Worm (Caenorhabditis elegans) whole organism, L1 larva: ENCODE results near the gene srd-42.
A peak's percentile ranks its signal among the peaks of the same experiment; 100 is the strongest.

ENCODE experiments used
- C16A3.4 ChIP-seq: fragments of 150-350 bp; optimal IDR thresholded peaks from 2 replicates; lab custom pipeline; 2014; ENCODE audit warnings: missing biosample characterization, missing genetic modification characterization
- F16B12.6 ChIP-seq: fragments of 150-350 bp; optimal IDR thresholded peaks from 2 replicates; lab custom pipeline; 2014; ENCODE audit warnings: missing biosample characterization, missing genetic modification characterization
- ama-1 ChIP-seq: fragments of 150-350 bp; optimal IDR thresholded peaks from 2 replicates; lab custom pipeline; 2014
- blmp-1 ChIP-seq: fragments of 150-350 bp; optimal IDR thresholded peaks from 2 replicates; lab custom pipeline; 2014; ENCODE audit warnings: missing biosample characterization, missing genetic modification characterization
- ceh-63 ChIP-seq: fragments of 200-800 bp; sonication (Bioruptor generic); optimal IDR thresholded peaks from 2 replicates; lab custom pipeline; 2018; ENCODE audit warnings: mild to moderate bottlenecking, missing genetic modification characterization, missing compliant biosample characterization
- ceh-88 ChIP-seq: fragments of 200-800 bp; sonication (Bioruptor generic); IDR thresholded peaks from 2 replicates; pipeline ENCODE4 v1.3.6; 2022; ENCODE audit warnings: missing genetic modification characterization, missing compliant biosample characterization
- ceh-90 ChIP-seq: sonication (generic microtip); optimal IDR thresholded peaks from 2 replicates; lab custom pipeline; 2016; ENCODE audit warnings: missing genetic modification characterization, missing compliant biosample characterization
- dpl-1 ChIP-seq, 3 experiments: fragments of 150-350 bp in 2 of 3; sonication (generic microtip) in 1 of 3; optimal IDR thresholded peaks; 2 replicates each; lab custom pipeline; 2014 to 2017; ENCODE audit warnings: missing biosample characterization in 3 of 3, missing genetic modification characterization in 3 of 3, missing genetic modification reagents in 3 of 3
- dsc-1 ChIP-seq: sonication (generic microtip); optimal IDR thresholded peaks from 2 replicates; lab custom pipeline; 2016; ENCODE audit warnings: mild to moderate bottlenecking, missing genetic modification characterization, missing compliant biosample characterization
- efl-1 ChIP-seq, 4 experiments: fragments of 150-350 bp; optimal IDR thresholded peaks in 3 of 4; peaks in 1 of 4; 1 replicate in 1 of 4; 2 replicates in 3 of 4; lab custom pipeline; 2014; ENCODE audit warnings: missing biosample characterization in 2 of 4, missing genetic modification characterization in 2 of 4, missing genetic modification reagents in 2 of 4
- elt-3 ChIP-seq, 6 experiments: fragments of 150-350 bp in 1 of 6; sonication (generic microtip); optimal IDR thresholded peaks; 2 replicates each; lab custom pipeline; 2017 to 2018; ENCODE audit warnings: missing biosample characterization in 6 of 6, missing genetic modification characterization in 6 of 6, inconsistent platforms in 1 of 6
- fos-1 ChIP-seq: fragments of 150-350 bp; optimal IDR thresholded peaks from 2 replicates; lab custom pipeline; 2014; ENCODE audit warnings: missing biosample characterization, missing genetic modification characterization
- irx-1 ChIP-seq: sonication (generic microtip); optimal IDR thresholded peaks from 2 replicates; lab custom pipeline; 2016; ENCODE audit warnings: missing genetic modification characterization, missing compliant biosample characterization
- isw-1 ChIP-seq: fragments of 200-800 bp; sonication (Bioruptor generic); IDR thresholded peaks from 2 replicates; pipeline ENCODE4 v1.3.6; 2022; ENCODE audit warnings: missing genetic modification characterization, missing compliant biosample characterization
- lin-14 ChIP-seq: fragments of 200-800 bp; sonication (Bioruptor generic); optimal IDR thresholded peaks from 2 replicates; lab custom pipeline; 2018; ENCODE audit warnings: mild to moderate bottlenecking, missing genetic modification characterization, moderate library complexity, missing compliant biosample characterization
- lin-35 ChIP-seq, 2 experiments: fragments of 150-350 bp; optimal IDR thresholded peaks; 2 replicates each; lab custom pipeline; 2014; ENCODE audit warnings: missing biosample characterization in 2 of 2, missing genetic modification characterization in 2 of 2, missing genetic modification reagents in 2 of 2
- lin-39 ChIP-seq: fragments of 150-350 bp; optimal IDR thresholded peaks from 2 replicates; lab custom pipeline; 2014; ENCODE audit warnings: missing biosample characterization, missing genetic modification reagents, missing genetic modification characterization
- mdl-1 ChIP-seq, 2 experiments: fragments of 150-350 bp; optimal IDR thresholded peaks; 2 replicates each; lab custom pipeline; 2014 to 2017; ENCODE audit warnings: missing biosample characterization in 2 of 2, missing genetic modification characterization in 2 of 2, inconsistent platforms in 1 of 2
- nhr-11 ChIP-seq: fragments of 150-350 bp; optimal IDR thresholded peaks from 2 replicates; lab custom pipeline; 2014; ENCODE audit warnings: missing biosample characterization, missing genetic modification characterization
- nhr-19 ChIP-seq: fragments of 200-800 bp; sonication (Bioruptor generic); conservative IDR thresholded peaks from 2 replicates; pipeline ENCODE4 v1.3.6; 2022; ENCODE audit warnings: missing genetic modification characterization, missing compliant biosample characterization
- nhr-20 ChIP-seq: sonication (generic microtip); optimal IDR thresholded peaks from 2 replicates; lab custom pipeline; 2016; ENCODE audit warnings: mild to moderate bottlenecking, missing genetic modification characterization, missing compliant biosample characterization
- nhr-237 ChIP-seq: fragments of 150-350 bp; optimal IDR thresholded peaks from 2 replicates; lab custom pipeline; 2014; ENCODE audit warnings: missing biosample characterization, missing genetic modification characterization
- nhr-71 ChIP-seq: sonication (generic microtip); optimal IDR thresholded peaks from 2 replicates; lab custom pipeline; 2016; ENCODE audit warnings: mild to moderate bottlenecking, missing genetic modification characterization, moderate library complexity, missing compliant biosample characterization
- nhr-76 ChIP-seq: sonication (generic microtip); optimal IDR thresholded peaks from 2 replicates; lab custom pipeline; 2017; ENCODE audit warnings: missing biosample characterization, missing genetic modification characterization
- nhr-85 ChIP-seq: sonication (generic microtip); peaks from one replicate; lab custom pipeline; 2016; ENCODE audit warnings: missing genetic modification characterization, inconsistent platforms, missing compliant biosample characterization
- nhr-90 ChIP-seq: sonication (generic microtip); optimal IDR thresholded peaks from 2 replicates; lab custom pipeline; 2016; ENCODE audit warnings: mild to moderate bottlenecking, missing genetic modification characterization, missing compliant biosample characterization; ENCODE audit not compliant: poor library complexity
- pag-3 ChIP-seq: sonication (generic microtip); optimal IDR thresholded peaks from 2 replicates; lab custom pipeline; 2017; ENCODE audit warnings: missing genetic modification characterization, mild to moderate bottlenecking, missing compliant biosample characterization, antibody characterized with exemption, borderline replicate concordance; ENCODE audit not compliant: insufficient read depth
- pax-3 ChIP-seq: fragments of 200-800 bp; sonication (Bioruptor generic); optimal IDR thresholded peaks from 2 replicates; lab custom pipeline; 2018; ENCODE audit warnings: mild to moderate bottlenecking, missing genetic modification characterization, moderate library complexity, missing compliant biosample characterization
- pqm-1 ChIP-seq: sonication (generic microtip); optimal IDR thresholded peaks from 3 replicates; lab custom pipeline; 2017; ENCODE audit warnings: missing biosample characterization, missing genetic modification characterization
- snpc-4 ChIP-seq: fragments of 150-350 bp; optimal IDR thresholded peaks from 2 replicates; lab custom pipeline; 2014; ENCODE audit warnings: missing biosample characterization, missing genetic modification characterization
- sox-4 ChIP-seq: sonication (generic microtip); optimal IDR thresholded peaks from 2 replicates; lab custom pipeline; 2016; ENCODE audit warnings: missing genetic modification characterization, missing compliant biosample characterization
- sptf-1 ChIP-seq: fragments of 150-350 bp; optimal IDR thresholded peaks from 2 replicates; lab custom pipeline; 2014; ENCODE audit warnings: missing biosample characterization, missing genetic modification characterization
- sup-37 ChIP-seq: fragments of 200-800 bp; sonication (Bioruptor generic); optimal IDR thresholded peaks from 2 replicates; lab custom pipeline; 2018; ENCODE audit warnings: mild to moderate bottlenecking, missing genetic modification characterization, missing compliant biosample characterization
- unc-30 ChIP-seq: sonication (generic microtip); optimal IDR thresholded peaks from 2 replicates; lab custom pipeline; 2017; ENCODE audit warnings: missing biosample characterization, missing genetic modification characterization
- unc-62 ChIP-seq: fragments of 150-350 bp; optimal IDR thresholded peaks from 2 replicates; lab custom pipeline; 2014; ENCODE audit warnings: missing biosample characterization, missing genetic modification reagents, missing genetic modification characterization
- unc-98 ChIP-seq: fragments of 200-800 bp; sonication (Bioruptor generic); IDR thresholded peaks from 2 replicates; pipeline ENCODE4 v1.3.6; 2022; ENCODE audit warnings: missing genetic modification characterization, missing compliant biosample characterization
- vab-15 ChIP-seq: sonication (generic microtip); optimal IDR thresholded peaks from 2 replicates; lab custom pipeline; 2017; ENCODE audit warnings: missing genotype, mild to moderate bottlenecking, missing genetic modification characterization, missing compliant biosample characterization
- zip-4 ChIP-seq: fragments of 200-800 bp; sonication (Bioruptor generic); optimal IDR thresholded peaks from 2 replicates; lab custom pipeline; 2018; ENCODE audit warnings: mild to moderate bottlenecking, missing genetic modification characterization, moderate library complexity, missing compliant biosample characterization

The srd-42 gene

DNA sequence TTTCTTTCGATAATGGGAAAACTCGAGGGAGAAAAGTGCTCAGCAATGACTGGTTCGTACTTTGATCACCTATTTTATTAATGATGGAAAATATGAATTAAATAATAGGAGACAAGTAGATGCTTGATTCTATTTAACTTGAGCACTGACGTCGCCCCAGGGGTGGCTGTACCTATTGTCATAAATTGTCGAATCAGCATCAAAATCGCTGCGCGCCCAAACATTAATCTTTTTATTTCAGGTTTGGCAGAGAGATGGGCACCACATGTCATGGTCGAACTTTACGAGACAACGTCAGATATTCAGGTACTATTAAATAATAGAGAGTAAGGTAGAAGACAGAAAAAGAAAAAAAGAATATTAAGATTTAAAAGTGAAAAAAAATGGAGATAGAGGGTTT lies 21.1 kb upstream of the srd-42 start (continued):
- TF ChIP-seq sup-37 (GFP tag; lab: Kevin White, UChicago) (no peak), zip-4 (GFP tag; lab: Kevin White, UChicago) (no peak), F16B12.6 (tag; lab: Kevin White, UChicago) (no peak), sptf-1 (no peak), lin-39 (tag; lab: Kevin White, UChicago) (no peak), unc-62 (GFP tag; lab: Kevin White, UChicago) (no peak), lin-14 (GFP tag; lab: Kevin White, UChicago) (peak; percentile 40), C16A3.4 (tag; lab: Kevin White, UChicago) (no peak), pag-3 (peak; percentile 30), ceh-90 (tag; lab: Kevin White, UChicago) (no peak), isw-1 (GFP tag; lab: Robert Waterston, UW) (no peak)
- TF ChIP-seq, all 84 proteins: peak for 13

DNA sequence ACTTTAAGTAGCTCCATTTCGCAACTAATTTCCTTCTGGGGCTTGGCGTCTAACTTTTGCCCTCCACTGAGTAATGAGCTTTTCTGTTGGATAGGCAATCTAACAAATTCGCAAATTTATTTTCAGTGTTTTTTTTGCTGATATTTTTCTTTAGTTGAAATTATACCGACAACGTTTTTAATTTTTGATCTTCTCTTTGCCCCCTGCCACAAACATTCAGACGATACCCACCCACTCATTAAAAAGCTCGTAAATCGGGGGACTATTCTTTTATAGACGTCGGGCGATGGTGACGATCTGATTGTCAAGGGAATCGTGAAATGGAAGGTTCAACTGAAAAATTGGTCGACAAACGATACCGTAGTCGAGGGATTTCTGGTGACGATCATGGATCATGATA lies 20.4 kb upstream of the srd-42 start:
- TF ChIP-seq nhr-237 (tag; lab: Kevin White, UChicago) (no peak), efl-1 (optimal IDR thresholded peaks at IDR 0.05; lab: Kevin White, UChicago) (no peak), efl-1 (GFP tag; optimal IDR thresholded peaks at IDR 0.05 in 1 of 2; lab: Kevin White, UChicago) (peak in 1 of 2 experiments; percentile 74), isw-1 (GFP tag; lab: Robert Waterston, UW) (no peak), pqm-1 (tag; lab: Kevin White, UChicago) (no peak), unc-98 (GFP tag; lab: Robert Waterston, UW) (no peak), unc-62 (GFP tag; lab: Kevin White, UChicago) (no peak), ceh-63 (peak; percentile 41), dsc-1 (no peak), nhr-85 (tag; lab: Kevin White, UChicago) (peak; percentile 59), lin-14 (GFP tag; lab: Kevin White, UChicago) (peak; percentile 10), sox-4 (tag; lab: Kevin White, UChicago) (no peak), ceh-90 (tag; lab: Kevin White, UChicago) (no peak), irx-1 (tag; lab: Kevin White, UChicago) (no peak), nhr-20 (tag; lab: Kevin White, UChicago) (no peak)

DNA sequence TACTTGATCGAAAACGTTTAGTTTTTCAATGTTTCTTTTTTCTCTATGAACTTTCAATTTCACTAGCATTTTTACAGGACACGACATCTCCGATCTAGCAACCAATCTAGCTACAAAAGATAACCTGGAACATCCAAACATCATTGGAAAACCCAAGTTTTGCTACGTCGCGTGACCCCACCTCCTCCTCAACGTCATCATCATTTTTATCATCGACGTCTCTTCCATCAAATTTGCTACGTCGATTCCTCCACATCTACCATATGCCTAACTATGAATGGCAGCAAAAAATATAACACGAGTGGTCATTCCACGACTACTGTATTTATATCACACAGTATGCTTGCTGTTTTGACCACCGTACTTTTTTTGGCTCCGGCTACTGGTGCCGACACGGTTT lies 19.6 kb upstream of the srd-42 start, which contains the start of gene F46G10.2:
Gene F46G10.2, plus strand, starts transcription at position 78 of the 400 bp plus-strand sequence.
- TF ChIP-seq ceh-90 (tag; lab: Kevin White, UChicago) (no peak), ceh-88 (GFP tag; lab: Robert Waterston, UW) (no peak), dpl-1 (GFP tag; optimal IDR thresholded peaks at IDR 0.05; lab: Kevin White, UChicago) (no peak), nhr-71 (tag; lab: Kevin White, UChicago) (peak; percentile 24), mdl-1 (tag; optimal IDR thresholded peaks at IDR 0.05; lab: Kevin White, UChicago) (peak in 1 of 2 experiments; percentile 16), elt-3 (tag; optimal IDR thresholded peaks at IDR 0.05; lab: Kevin White, UChicago) (peak in 1 of 6 experiments; percentile 32), lin-39 (tag; lab: Kevin White, UChicago) (no peak), lin-35 (GFP tag; optimal IDR thresholded peaks at IDR 0.05; lab: Kevin White, UChicago) (peak in 1 of 2 experiments; percentile 16), nhr-90 (tag; lab: Kevin White, UChicago) (no peak), nhr-76 (tag; lab: Kevin White, UChicago) (no peak), snpc-4 (no peak), dsc-1 (no peak), blmp-1 (tag; lab: Kevin White, UChicago) (peak; percentile 73), vab-15 (tag; lab: Kevin White, UChicago) (no peak), nhr-19 (GFP tag; lab: Robert Waterston, UW) (no peak), unc-30 (no peak), F16B12.6 (tag; lab: Kevin White, UChicago) (no peak), nhr-85 (tag; lab: Kevin White, UChicago) (peak; percentile 68), ama-1 (no peak), sup-37 (GFP tag; lab: Kevin White, UChicago) (no peak), fos-1 (tag; lab: Kevin White, UChicago) (no peak), nhr-20 (tag; lab: Kevin White, UChicago) (peak; percentile 26), pag-3 (no peak), pax-3 (tag; lab: Kevin White, UChicago) (no peak), nhr-11 (tag; lab: Kevin White, UChicago) (no peak), zip-4 (GFP tag; lab: Kevin White, UChicago) (no peak), isw-1 (GFP tag; lab: Robert Waterston, UW) (no peak)
